Worm (Caenorhabditis elegans) whole organism, L1 larva: ENCODE data around the gene osm-11.

Experiments used
- C16A3.4 ChIP-seq: fragments of 150-350 bp; optimal IDR thresholded peaks from 2 replicates; lab custom pipeline; 2014; ENCODE audit warnings: missing biosample characterization, missing genetic modification characterization
- aha-1 ChIP-seq: fragments of 150-350 bp; optimal IDR thresholded peaks from 2 replicates; lab custom pipeline; 2014; ENCODE audit warnings: missing biosample characterization, missing genetic modification characterization
- egl-13 ChIP-seq: sonication (generic microtip); optimal IDR thresholded peaks from 2 replicates; lab custom pipeline; 2016; ENCODE audit warnings: missing genotype, missing genetic modification reagents, missing genetic modification characterization, missing compliant biosample characterization
- elt-3 ChIP-seq, 6 experiments: fragments of 150-350 bp in 1 of 6; sonication (generic microtip); optimal IDR thresholded peaks; 2 replicates each; lab custom pipeline; 2017 to 2018; ENCODE audit warnings: missing biosample characterization in 6 of 6, missing genetic modification characterization in 6 of 6, inconsistent platforms in 1 of 6
- lin-35 ChIP-seq, 2 experiments: fragments of 150-350 bp; optimal IDR thresholded peaks; 2 replicates each; lab custom pipeline; 2014; ENCODE audit warnings: missing biosample characterization in 2 of 2, missing genetic modification characterization in 2 of 2, missing genetic modification reagents in 2 of 2
- nhr-11 ChIP-seq: fragments of 150-350 bp; optimal IDR thresholded peaks from 2 replicates; lab custom pipeline; 2014; ENCODE audit warnings: missing biosample characterization, missing genetic modification characterization
- vab-15 ChIP-seq: sonication (generic microtip); optimal IDR thresholded peaks from 2 replicates; lab custom pipeline; 2017; ENCODE audit warnings: missing genotype, mild to moderate bottlenecking, missing genetic modification characterization, missing compliant biosample characterization

DNA sequence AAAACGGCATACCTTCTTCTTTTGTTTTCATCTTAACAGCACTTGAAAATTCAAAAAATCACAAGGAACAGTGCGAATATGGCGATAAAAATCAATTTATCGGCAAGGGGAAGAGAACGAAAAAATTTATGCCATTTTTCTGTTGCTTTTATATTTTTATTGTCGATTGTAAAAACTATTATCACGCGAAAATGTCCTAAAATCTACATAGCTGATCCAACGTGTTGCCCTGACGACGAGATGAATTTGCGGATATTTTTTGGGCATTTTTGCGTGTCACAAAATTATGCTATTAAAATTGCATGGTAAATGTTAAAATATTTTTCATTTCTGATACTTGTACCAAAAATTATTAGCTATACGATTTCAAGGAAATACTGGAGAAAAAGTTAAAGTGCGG lies 39.4 kb downstream of the osm-11 start, which contains the start of gene F10D7.4:
- TF ChIP-seq nhr-11 (tag; lab: Kevin White, UChicago) (no peak), lin-35 (GFP tag; optimal IDR thresholded peaks at IDR 0.05; lab: Kevin White, UChicago) (no peak), aha-1 (no peak), vab-15 (tag; lab: Kevin White, UChicago) (no peak), elt-3 (tag; optimal IDR thresholded peaks at IDR 0.05; lab: Kevin White, UChicago) (no peak), C16A3.4 (tag; lab: Kevin White, UChicago) (no peak), egl-13 (no peak)
